Fruit fly (Drosophila melanogaster) whole organism: ENCODE measurements around the gene RtcB.

ENCODE experiments used
- CG8478 ChIP-seq: fragments of >200 bp; optimal IDR thresholded peaks from 2 replicates; lab custom pipeline; 2018; ENCODE audit warnings: inconsistent platforms
- Dll ChIP-seq: fragments of >200 bp; optimal IDR thresholded peaks from 2 replicates; lab custom pipeline; 2017
- EcR ChIP-seq, 2 experiments: fragments of >200 bp; optimal IDR thresholded peaks; 2 replicates each; lab custom pipeline; 2017; ENCODE audit warnings: missing biosample characterization in 2 of 2, missing genetic modification characterization in 2 of 2, missing genetic modification reagents in 2 of 2
- pan ChIP-seq: fragments of >200 bp; optimal IDR thresholded peaks from 2 replicates; lab custom pipeline; 2017
- psq ChIP-seq: fragments of >200 bp; optimal IDR thresholded peaks from 2 replicates; lab custom pipeline; 2017
- usp ChIP-seq: fragments of >200 bp; optimal IDR thresholded peaks from 2 replicates; lab custom pipeline; 2017; ENCODE audit warnings: missing biosample characterization, missing genetic modification characterization, mixed read lengths

- TF ChIP-seq EcR (GFP tag; optimal IDR thresholded peaks at IDR 0.05; lab: Kevin White, UChicago) (no peak), usp (no peak), Dll (lab: Kevin White, UChicago) (no peak), psq (lab: Kevin White, UChicago) (no peak), pan (lab: Kevin White, UChicago) (no peak), CG8478 (lab: Kevin White, UChicago) (no peak)
Measured at dm6 chr2L:19433292-19433691, 2.8 kb downstream of the RtcB start.
